Worm (Caenorhabditis elegans) whole organism, midembryonic: Measurements from ENCODE around the gene F19G12.1.
A peak's percentile ranks its signal among the peaks of the same experiment; 100 is the strongest.

Source experiments
- flt-1 ChIP-seq: fragments of 200-800 bp; sonication (Bioruptor generic); IDR thresholded peaks from 2 replicates; pipeline ENCODE4 v1.3.6; 2022; ENCODE audit warnings: missing genetic modification characterization, missing compliant biosample characterization
- klf-2 ChIP-seq: fragments of 200-800 bp; sonication (Bioruptor generic); conservative IDR thresholded peaks from 2 replicates; pipeline ENCODE4 v1.3.6; 2022; ENCODE audit warnings: missing genetic modification reagents, missing genetic modification characterization, missing compliant biosample characterization
- med-1 ChIP-seq: sonication (generic microtip); optimal IDR thresholded peaks from 2 replicates; lab custom pipeline; 2017; ENCODE audit warnings: missing genetic modification characterization, mild to moderate bottlenecking, missing compliant biosample characterization, antibody characterized with exemption, missing genetic modification reagents; ENCODE audit not compliant: insufficient read depth
- ref-1 ChIP-seq: fragments of 200-800 bp; sonication (Bioruptor generic); conservative IDR thresholded peaks from 2 replicates; pipeline ENCODE4 v1.3.6; 2022; ENCODE audit warnings: missing genetic modification reagents, missing genetic modification characterization, missing compliant biosample characterization
- ztf-29 ChIP-seq: fragments of 200-800 bp; sonication (Bioruptor generic); IDR thresholded peaks from 2 replicates; pipeline ENCODE4 v1.3.6; 2022; ENCODE audit warnings: missing genetic modification reagents, missing genetic modification characterization, missing compliant biosample characterization

ce11 chrX:1441602-1442183, 10.9 kb downstream of the F19G12.1 start:
- TF ChIP-seq flt-1, result no peak
- peak; percentile 0 for TF ChIP-seq med-1
- TF ChIP-seq ztf-29 (GFP tag; lab: Robert Waterston, UW), result no peak
- no peak for TF ChIP-seq klf-2 (GFP tag; lab: Robert Waterston, UW)
- TF ChIP-seq ref-1, result no peak
